Fruit fly (Drosophila melanogaster) Kc167 (cell line): ENCODE data around the gene CG42450.

Source experiments
- Myc ChIP-seq: fragments of >200 bp; optimal IDR thresholded peaks from 2 replicates; lab custom pipeline; 2017; ENCODE audit warnings: missing external identifiers
- Sin3A ChIP-seq: fragments of >200 bp; optimal IDR thresholded peaks from 2 replicates; lab custom pipeline; 2018; ENCODE audit warnings: missing external identifiers
- psq ChIP-seq: fragments of >200 bp; optimal IDR thresholded peaks from 2 replicates; lab custom pipeline; 2017; ENCODE audit warnings: missing external identifiers

- no peak for TF ChIP-seq Myc (lab: Kevin White, UChicago)
- no peak for TF ChIP-seq psq (lab: Kevin White, UChicago)
- TF ChIP-seq Sin3A, result no peak
Measured at dm6 chrX:18773817-18774216, 39.3 kb upstream of the CG42450 start, which contains the start of gene CCKLR-17D3.
